Worm (Caenorhabditis elegans) whole organism, L2 larva: Measurements from ENCODE around the gene oac-50.

ENCODE experiments used
- C34F6.9 ChIP-seq: fragments of 150-350 bp; optimal IDR thresholded peaks from 2 replicates; lab custom pipeline; 2014; ENCODE audit warnings: missing biosample characterization, missing genetic modification characterization
- F13H6.1 ChIP-seq: sonication (generic microtip); optimal IDR thresholded peaks from 2 replicates; lab custom pipeline; 2016; ENCODE audit warnings: missing genetic modification characterization, missing compliant biosample characterization
- R02D3.7 ChIP-seq: fragments of 150-350 bp; optimal IDR thresholded peaks from 2 replicates; lab custom pipeline; 2014; ENCODE audit warnings: missing biosample characterization, missing genetic modification characterization
- Y55F3AM.14 ChIP-seq: fragments of 200-800 bp; sonication (Bioruptor generic); optimal IDR thresholded peaks from 2 replicates; lab custom pipeline; 2018; ENCODE audit warnings: mild to moderate bottlenecking, missing genetic modification characterization, missing compliant biosample characterization
- ZK546.5 ChIP-seq: sonication (generic microtip); optimal IDR thresholded peaks from 2 replicates; lab custom pipeline; 2017; ENCODE audit warnings: missing biosample characterization, missing genetic modification characterization
- alr-1 ChIP-seq: fragments of 150-350 bp; optimal IDR thresholded peaks from 2 replicates; lab custom pipeline; 2014; ENCODE audit warnings: missing biosample characterization, missing genetic modification characterization
- ama-1 ChIP-seq: fragments of 150-350 bp; optimal IDR thresholded peaks from 2 replicates; lab custom pipeline; 2018; ENCODE audit warnings: inconsistent platforms
- blmp-1 ChIP-seq: sonication (generic microtip); optimal IDR thresholded peaks from 2 replicates; lab custom pipeline; 2017; ENCODE audit warnings: missing genetic modification characterization, mild to moderate bottlenecking, missing compliant biosample characterization, antibody characterized with exemption, moderate library complexity; ENCODE audit not compliant: insufficient read depth
- ceh-16 ChIP-seq: fragments of 150-350 bp; optimal IDR thresholded peaks from 2 replicates; lab custom pipeline; 2014; ENCODE audit warnings: missing biosample characterization, missing genetic modification characterization
- ceh-82 ChIP-seq: fragments of 150-350 bp; optimal IDR thresholded peaks from 2 replicates; lab custom pipeline; 2014; ENCODE audit warnings: missing biosample characterization, missing genetic modification characterization
- crh-2 ChIP-seq: sonication (generic microtip); optimal IDR thresholded peaks from 2 replicates; lab custom pipeline; 2017; ENCODE audit warnings: missing biosample characterization, missing genetic modification characterization
- dmd-4 ChIP-seq: sonication (generic microtip); optimal IDR thresholded peaks from 2 replicates; lab custom pipeline; 2017; ENCODE audit warnings: missing biosample characterization, missing genetic modification characterization
- egl-27 ChIP-seq: sonication (generic microtip); optimal IDR thresholded peaks from 3 replicates; lab custom pipeline; 2017; ENCODE audit warnings: missing biosample characterization, missing genetic modification reagents, missing genetic modification characterization
- elt-1 ChIP-seq: fragments of 150-350 bp; optimal IDR thresholded peaks from 2 replicates; lab custom pipeline; 2014; ENCODE audit warnings: missing biosample characterization, missing genetic modification characterization
- fos-1 ChIP-seq: fragments of 150-350 bp; optimal IDR thresholded peaks from 2 replicates; lab custom pipeline; 2014; ENCODE audit warnings: missing biosample characterization, missing genetic modification characterization
- gmeb-1 ChIP-seq: fragments of 150-350 bp; optimal IDR thresholded peaks from 2 replicates; lab custom pipeline; 2014; ENCODE audit warnings: missing biosample characterization, missing genetic modification characterization
- lin-11 ChIP-seq: fragments of 150-350 bp; sonication (generic microtip); optimal IDR thresholded peaks from 2 replicates; lab custom pipeline; 2014; ENCODE audit warnings: missing biosample characterization, missing genetic modification characterization, inconsistent platforms, mixed read lengths
- lin-13 ChIP-seq: fragments of 150-350 bp; optimal IDR thresholded peaks from 2 replicates; lab custom pipeline; 2014; ENCODE audit warnings: missing biosample characterization, missing genetic modification reagents, missing genetic modification characterization
- lsy-2 ChIP-seq, 2 experiments: fragments of 150-350 bp in 1 of 2; sonication (generic microtip) in 1 of 2; optimal IDR thresholded peaks; 2 replicates each; lab custom pipeline; 2014 to 2017; ENCODE audit warnings: missing biosample characterization in 2 of 2, missing genetic modification characterization in 2 of 2
- mab-5 ChIP-seq: fragments of 150-350 bp; optimal IDR thresholded peaks from 2 replicates; lab custom pipeline; 2014; ENCODE audit warnings: missing biosample characterization, missing genetic modification characterization
- mbf-1 ChIP-seq: sonication (generic microtip); optimal IDR thresholded peaks from 2 replicates; lab custom pipeline; 2017; ENCODE audit warnings: missing biosample characterization, missing genetic modification characterization
- mdl-1 ChIP-seq, 2 experiments: fragments of 150-350 bp in 1 of 2; sonication (generic microtip) in 1 of 2; optimal IDR thresholded peaks; 2 replicates each; lab custom pipeline; 2017; ENCODE audit warnings: missing biosample characterization in 2 of 2, missing genetic modification characterization in 2 of 2
- nhr-10 ChIP-seq: sonication (generic microtip); optimal IDR thresholded peaks from 2 replicates; lab custom pipeline; 2017; ENCODE audit warnings: missing biosample characterization, missing genetic modification characterization
- nhr-11 ChIP-seq: fragments of 150-350 bp; optimal IDR thresholded peaks from 2 replicates; lab custom pipeline; 2014; ENCODE audit warnings: missing biosample characterization, missing genetic modification characterization
- nhr-12 ChIP-seq: fragments of 150-350 bp; optimal IDR thresholded peaks from 2 replicates; lab custom pipeline; 2014; ENCODE audit warnings: missing biosample characterization, missing genetic modification characterization
- nhr-129 ChIP-seq: fragments of 150-350 bp; optimal IDR thresholded peaks from 2 replicates; lab custom pipeline; 2014; ENCODE audit warnings: missing biosample characterization, missing genetic modification characterization
- nhr-21 ChIP-seq: fragments of 150-350 bp; optimal IDR thresholded peaks from 2 replicates; lab custom pipeline; 2014; ENCODE audit warnings: missing biosample characterization, missing genetic modification characterization
- nhr-23 ChIP-seq: fragments of 150-350 bp; optimal IDR thresholded peaks from 2 replicates; lab custom pipeline; 2014; ENCODE audit warnings: missing biosample characterization, missing genetic modification reagents, missing genetic modification characterization
- nhr-237 ChIP-seq: fragments of 150-350 bp; optimal IDR thresholded peaks from 2 replicates; lab custom pipeline; 2014; ENCODE audit warnings: missing biosample characterization, missing genetic modification characterization
- nhr-25 ChIP-seq: fragments of 150-350 bp; sonication (generic microtip); optimal IDR thresholded peaks from 3 replicates; lab custom pipeline; 2014; ENCODE audit warnings: missing biosample characterization, missing genetic modification characterization
- nhr-6 ChIP-seq: fragments of 150-350 bp; optimal IDR thresholded peaks from 2 replicates; lab custom pipeline; 2014; ENCODE audit warnings: missing biosample characterization, missing genetic modification characterization
- peb-1 ChIP-seq: fragments of 150-350 bp; optimal IDR thresholded peaks from 2 replicates; lab custom pipeline; 2014; ENCODE audit warnings: missing biosample characterization, missing genetic modification characterization
- sem-4 ChIP-seq: fragments of 150-350 bp; optimal IDR thresholded peaks from 2 replicates; lab custom pipeline; 2014; ENCODE audit warnings: missing biosample characterization, missing genetic modification reagents, missing genetic modification characterization
- skn-1 ChIP-seq: sonication (generic microtip); optimal IDR thresholded peaks from 2 replicates; lab custom pipeline; 2017; ENCODE audit warnings: missing biosample characterization, missing genetic modification characterization
- sma-3 ChIP-seq: sonication (generic microtip); optimal IDR thresholded peaks from 2 replicates; lab custom pipeline; 2016; ENCODE audit warnings: missing genetic modification reagents, missing genetic modification characterization, missing compliant biosample characterization
- sma-9 ChIP-seq, 2 experiments: fragments of 150-350 bp in 1 of 2; sonication (generic microtip) in 1 of 2; optimal IDR thresholded peaks; 2 replicates each; lab custom pipeline; 2014 to 2016; ENCODE audit warnings: missing genetic modification characterization in 2 of 2, mild to moderate bottlenecking in 1 of 2, missing biosample characterization in 1 of 2, missing compliant biosample characterization in 1 of 2, missing genetic modification reagents in 1 of 2, moderate library complexity in 1 of 2
- snpc-4 ChIP-seq: fragments of 150-350 bp; optimal IDR thresholded peaks from 2 replicates; lab custom pipeline; 2014; ENCODE audit warnings: missing biosample characterization, missing genetic modification characterization
- unc-39 ChIP-seq: fragments of 150-350 bp; optimal IDR thresholded peaks from 2 replicates; lab custom pipeline; 2014; ENCODE audit warnings: missing biosample characterization, missing genetic modification characterization
- unc-55 ChIP-seq: fragments of 150-350 bp; sonication (generic microtip); optimal IDR thresholded peaks from 3 replicates; lab custom pipeline; 2014; ENCODE audit warnings: missing biosample characterization, missing genetic modification reagents, missing genetic modification characterization
- unc-62 ChIP-seq: fragments of 150-350 bp; optimal IDR thresholded peaks from 2 replicates; lab custom pipeline; 2014; ENCODE audit warnings: missing biosample characterization, missing genetic modification reagents, missing genetic modification characterization
- zag-1 ChIP-seq: fragments of 150-350 bp; optimal IDR thresholded peaks from 2 replicates; lab custom pipeline; 2014; ENCODE audit warnings: missing biosample characterization, missing genetic modification characterization
- ztf-1 ChIP-seq: fragments of 200-800 bp; sonication (Bioruptor generic); conservative IDR thresholded peaks from 2 replicates; pipeline ENCODE4 v1.3.6; 2022; ENCODE audit warnings: missing genetic modification characterization, missing compliant biosample characterization
- ztf-11 ChIP-seq: sonication (generic microtip); optimal IDR thresholded peaks from 2 replicates; lab custom pipeline; 2017; ENCODE audit warnings: missing biosample characterization, missing genetic modification characterization
- ztf-4 ChIP-seq: fragments of 150-350 bp; optimal IDR thresholded peaks from 2 replicates; lab custom pipeline; 2014; ENCODE audit warnings: missing biosample characterization, missing genetic modification characterization

Gene oac-50

ce11 chrV:9084252-9084651, 10.9 kb upstream of the oac-50 start:
- no peak for TF ChIP-seq dmd-4 (tag; lab: Kevin White, UChicago)
- peak; percentile 68 for TF ChIP-seq sma-9 (GFP tag; optimal IDR thresholded peaks at IDR 0.05; lab: Kevin White, UChicago)
- TF ChIP-seq sma-9 (tag; optimal IDR thresholded peaks at IDR 0.05; lab: Kevin White, UChicago), result no peak
- TF ChIP-seq egl-27, result no peak
- no peak for TF ChIP-seq crh-2 (tag; lab: Kevin White, UChicago)
- TF ChIP-seq unc-62 (GFP tag; lab: Kevin White, UChicago), result no peak
- peak; percentile 17 for TF ChIP-seq sma-3
- no peak for TF ChIP-seq alr-1 (tag; lab: Kevin White, UChicago)
- no peak for TF ChIP-seq lsy-2 (tag; optimal IDR thresholded peaks at IDR 0.05; lab: Kevin White, UChicago)
- no peak for TF ChIP-seq ama-1 (lab: Kevin White, UChicago)
- no peak for TF ChIP-seq mab-5 (tag; lab: Kevin White, UChicago)
- TF ChIP-seq ztf-1, result no peak
- TF ChIP-seq, all 48 proteins: peak for 2

- TF ChIP-seq lin-11 (tag; lab: Kevin White, UChicago), result no peak
- no peak for TF ChIP-seq fos-1 (tag; lab: Kevin White, UChicago)
- no peak for TF ChIP-seq nhr-25 (tag; lab: Kevin White, UChicago)
- TF ChIP-seq nhr-11, result no peak
- no peak for TF ChIP-seq unc-39 (tag; lab: Kevin White, UChicago)
- no peak for TF ChIP-seq R02D3.7 (tag; lab: Kevin White, UChicago)
- TF ChIP-seq ztf-4 (tag; lab: Kevin White, UChicago), result no peak
- no peak for TF ChIP-seq nhr-10 (tag; lab: Kevin White, UChicago)
- no peak for TF ChIP-seq elt-1 (tag; lab: Kevin White, UChicago)
- no peak for TF ChIP-seq nhr-23 (tag; lab: Kevin White, UChicago)
- no peak for TF ChIP-seq sem-4 (tag; lab: Kevin White, UChicago)
- TF ChIP-seq nhr-237 (tag; lab: Kevin White, UChicago), result no peak
- no peak for TF ChIP-seq egl-27
- no peak for TF ChIP-seq zag-1 (tag; lab: Kevin White, UChicago)
- TF ChIP-seq Y55F3AM.14 (GFP tag; lab: Kevin White, UChicago), result no peak
- no peak for TF ChIP-seq unc-55 (GFP tag; lab: Kevin White, UChicago)
- TF ChIP-seq nhr-129 (tag; lab: Kevin White, UChicago), result no peak
Measured at ce11 chrV:9082350-9082749, 9.0 kb upstream of the oac-50 start.

ce11 chrV:9081410-9081809, 8.1 kb upstream of the oac-50 start:
- TF ChIP-seq C34F6.9 (no peak), ztf-11 (tag; lab: Kevin White, UChicago) (no peak), peb-1 (tag; lab: Kevin White, UChicago) (no peak), mdl-1 (tag; optimal IDR thresholded peaks at IDR 0.05; lab: Kevin White, UChicago) (no peak), nhr-237 (tag; lab: Kevin White, UChicago) (no peak), lin-13 (GFP tag; lab: Kevin White, UChicago) (no peak), nhr-129 (tag; lab: Kevin White, UChicago) (no peak), ceh-16 (tag; lab: Kevin White, UChicago) (no peak), blmp-1 (tag; lab: Kevin White, UChicago) (no peak), fos-1 (tag; lab: Kevin White, UChicago) (peak; percentile 61), snpc-4 (tag; lab: Kevin White, UChicago) (no peak), crh-2 (tag; lab: Kevin White, UChicago) (peak; percentile 21), ceh-82 (no peak), F13H6.1 (tag; lab: Kevin White, UChicago) (peak; percentile 22), nhr-12 (tag; lab: Kevin White, UChicago) (no peak), unc-55 (GFP tag; lab: Kevin White, UChicago) (no peak)
- TF ChIP-seq, all 48 proteins: peak for 3

ce11 chrV:9079965-9080432, 6.7 kb upstream of the oac-50 start:
- TF ChIP-seq egl-27, result no peak
- TF ChIP-seq dmd-4 (tag; lab: Kevin White, UChicago), result no peak
- no peak for TF ChIP-seq nhr-11
- no peak for TF ChIP-seq blmp-1 (tag; lab: Kevin White, UChicago)
- TF ChIP-seq nhr-10 (tag; lab: Kevin White, UChicago), result no peak
- TF ChIP-seq mbf-1, result no peak
- TF ChIP-seq nhr-21, result no peak
- TF ChIP-seq nhr-129 (tag; lab: Kevin White, UChicago), result peak; percentile 53
- no peak for TF ChIP-seq skn-1 (tag; lab: Kevin White, UChicago)
- TF ChIP-seq lin-13 (GFP tag; lab: Kevin White, UChicago), result no peak
- TF ChIP-seq fos-1 (tag; lab: Kevin White, UChicago), result peak; percentile 72
- no peak for TF ChIP-seq unc-39 (tag; lab: Kevin White, UChicago)
- no peak for TF ChIP-seq nhr-6 (tag; lab: Kevin White, UChicago)
- no peak for TF ChIP-seq nhr-25 (tag; lab: Kevin White, UChicago)
- TF ChIP-seq alr-1 (tag; lab: Kevin White, UChicago), result no peak
- TF ChIP-seq lin-11 (tag; lab: Kevin White, UChicago), result no peak
- TF ChIP-seq mdl-1 (tag; optimal IDR thresholded peaks at IDR 0.05; lab: Kevin White, UChicago), result peak in 1 of 2 experiments; percentile 51
- peak; percentile 79 for TF ChIP-seq F13H6.1 (tag; lab: Kevin White, UChicago)
- no peak for TF ChIP-seq snpc-4 (tag; lab: Kevin White, UChicago)
- TF ChIP-seq gmeb-1 (tag; lab: Kevin White, UChicago), result peak; percentile 39
- TF ChIP-seq unc-55 (GFP tag; lab: Kevin White, UChicago), result no peak
- TF ChIP-seq crh-2 (tag; lab: Kevin White, UChicago), result peak; percentile 51
- no peak for TF ChIP-seq elt-1 (tag; lab: Kevin White, UChicago)
- TF ChIP-seq ceh-16 (tag; lab: Kevin White, UChicago), result no peak
- no peak for TF ChIP-seq ZK546.5 (tag; lab: Kevin White, UChicago)
- peak; percentile 88 for TF ChIP-seq sma-9 (GFP tag; optimal IDR thresholded peaks at IDR 0.05; lab: Kevin White, UChicago)
- no peak for TF ChIP-seq sma-9 (tag; optimal IDR thresholded peaks at IDR 0.05; lab: Kevin White, UChicago)
